Worm (Caenorhabditis elegans) whole organism, L1 larva: Measurements from ENCODE around the gene hil-7.

ENCODE experiments used
- C34B4.2 ChIP-seq: sonication (generic microtip); optimal IDR thresholded peaks from 2 replicates; lab custom pipeline; 2017; ENCODE audit warnings: mild to moderate bottlenecking, missing genetic modification characterization, missing compliant biosample characterization
- ama-1 ChIP-seq: fragments of 150-350 bp; optimal IDR thresholded peaks from 2 replicates; lab custom pipeline; 2014
- blmp-1 ChIP-seq: fragments of 150-350 bp; optimal IDR thresholded peaks from 2 replicates; lab custom pipeline; 2014; ENCODE audit warnings: missing biosample characterization, missing genetic modification characterization
- dsc-1 ChIP-seq: sonication (generic microtip); optimal IDR thresholded peaks from 2 replicates; lab custom pipeline; 2016; ENCODE audit warnings: mild to moderate bottlenecking, missing genetic modification characterization, missing compliant biosample characterization
- efl-1 ChIP-seq, 4 experiments: fragments of 150-350 bp; optimal IDR thresholded peaks in 3 of 4; peaks in 1 of 4; 1 replicate in 1 of 4; 2 replicates in 3 of 4; lab custom pipeline; 2014; ENCODE audit warnings: missing biosample characterization in 2 of 4, missing genetic modification characterization in 2 of 4, missing genetic modification reagents in 2 of 4
- egl-27 ChIP-seq, 2 experiments: fragments of 150-350 bp in 1 of 2; sonication (generic microtip); optimal IDR thresholded peaks; 3 replicates each; lab custom pipeline; 2017 to 2018; ENCODE audit warnings: missing biosample characterization in 2 of 2, missing genetic modification characterization in 2 of 2, missing genetic modification reagents in 2 of 2
- elt-3 ChIP-seq, 6 experiments: fragments of 150-350 bp in 1 of 6; sonication (generic microtip); optimal IDR thresholded peaks; 2 replicates each; lab custom pipeline; 2017 to 2018; ENCODE audit warnings: missing biosample characterization in 6 of 6, missing genetic modification characterization in 6 of 6, inconsistent platforms in 1 of 6
- grh-1 ChIP-seq: fragments of 200-800 bp; sonication (Bioruptor generic); IDR thresholded peaks from 2 replicates; pipeline ENCODE4 v1.3.6; 2022; ENCODE audit warnings: missing genetic modification reagents, missing genetic modification characterization, missing compliant biosample characterization
- hlh-17 ChIP-seq: fragments of 200-800 bp; sonication (Bioruptor generic); optimal IDR thresholded peaks from 2 replicates; lab custom pipeline; 2018; ENCODE audit warnings: missing genetic modification characterization, mild to moderate bottlenecking, missing compliant biosample characterization, moderate library complexity, borderline replicate concordance
- irx-1 ChIP-seq: sonication (generic microtip); optimal IDR thresholded peaks from 2 replicates; lab custom pipeline; 2016; ENCODE audit warnings: missing genetic modification characterization, missing compliant biosample characterization
- isw-1 ChIP-seq: fragments of 200-800 bp; sonication (Bioruptor generic); IDR thresholded peaks from 2 replicates; pipeline ENCODE4 v1.3.6; 2022; ENCODE audit warnings: missing genetic modification characterization, missing compliant biosample characterization
- lin-14 ChIP-seq: fragments of 200-800 bp; sonication (Bioruptor generic); optimal IDR thresholded peaks from 2 replicates; lab custom pipeline; 2018; ENCODE audit warnings: mild to moderate bottlenecking, missing genetic modification characterization, moderate library complexity, missing compliant biosample characterization
- lin-15B ChIP-seq: fragments of 150-350 bp; sonication (generic microtip); optimal IDR thresholded peaks from 3 replicates; lab custom pipeline; 2014; ENCODE audit warnings: missing biosample characterization, missing genetic modification characterization
- lin-39 ChIP-seq: fragments of 150-350 bp; optimal IDR thresholded peaks from 2 replicates; lab custom pipeline; 2014; ENCODE audit warnings: missing biosample characterization, missing genetic modification reagents, missing genetic modification characterization
- lir-3 ChIP-seq: sonication (generic microtip); optimal IDR thresholded peaks from 2 replicates; lab custom pipeline; 2016; ENCODE audit warnings: mild to moderate bottlenecking, missing genetic modification characterization, moderate library complexity, missing compliant biosample characterization; ENCODE audit not compliant: poor library complexity
- mab-9 ChIP-seq: fragments of 200-800 bp; sonication (Bioruptor generic); IDR thresholded peaks from 2 replicates; pipeline ENCODE4 v1.3.6; 2022; ENCODE audit warnings: missing genetic modification reagents, missing genetic modification characterization, missing compliant biosample characterization
- mdl-1 ChIP-seq, 2 experiments: fragments of 150-350 bp; optimal IDR thresholded peaks; 2 replicates each; lab custom pipeline; 2014 to 2017; ENCODE audit warnings: missing biosample characterization in 2 of 2, missing genetic modification characterization in 2 of 2, inconsistent platforms in 1 of 2
- mef-2 ChIP-seq: fragments of 150-350 bp; optimal IDR thresholded peaks from 2 replicates; lab custom pipeline; 2014; ENCODE audit warnings: missing biosample characterization, missing genetic modification characterization
- nhr-19 ChIP-seq: fragments of 200-800 bp; sonication (Bioruptor generic); conservative IDR thresholded peaks from 2 replicates; pipeline ENCODE4 v1.3.6; 2022; ENCODE audit warnings: missing genetic modification characterization, missing compliant biosample characterization
- nhr-47 ChIP-seq: sonication (generic microtip); optimal IDR thresholded peaks from 2 replicates; lab custom pipeline; 2016; ENCODE audit warnings: mild to moderate bottlenecking, missing genetic modification characterization, moderate library complexity, missing compliant biosample characterization
- nhr-76 ChIP-seq: sonication (generic microtip); optimal IDR thresholded peaks from 2 replicates; lab custom pipeline; 2017; ENCODE audit warnings: missing biosample characterization, missing genetic modification characterization
- nhr-90 ChIP-seq: sonication (generic microtip); optimal IDR thresholded peaks from 2 replicates; lab custom pipeline; 2016; ENCODE audit warnings: mild to moderate bottlenecking, missing genetic modification characterization, missing compliant biosample characterization; ENCODE audit not compliant: poor library complexity
- pag-3 ChIP-seq: sonication (generic microtip); optimal IDR thresholded peaks from 2 replicates; lab custom pipeline; 2017; ENCODE audit warnings: missing genetic modification characterization, mild to moderate bottlenecking, missing compliant biosample characterization, antibody characterized with exemption, borderline replicate concordance; ENCODE audit not compliant: insufficient read depth
- rnt-1 ChIP-seq: sonication (generic microtip); optimal IDR thresholded peaks from 2 replicates; lab custom pipeline; 2016; ENCODE audit warnings: mild to moderate bottlenecking, missing genetic modification characterization, moderate library complexity, missing compliant biosample characterization
- sox-4 ChIP-seq: sonication (generic microtip); optimal IDR thresholded peaks from 2 replicates; lab custom pipeline; 2016; ENCODE audit warnings: missing genetic modification characterization, missing compliant biosample characterization
- sup-37 ChIP-seq: fragments of 200-800 bp; sonication (Bioruptor generic); optimal IDR thresholded peaks from 2 replicates; lab custom pipeline; 2018; ENCODE audit warnings: mild to moderate bottlenecking, missing genetic modification characterization, missing compliant biosample characterization
- swsn-7 ChIP-seq: sonication (generic microtip); optimal IDR thresholded peaks from 2 replicates; lab custom pipeline; 2016; ENCODE audit warnings: missing genetic modification characterization, missing compliant biosample characterization
- tbx-2 ChIP-seq: sonication (generic microtip); optimal IDR thresholded peaks from 2 replicates; lab custom pipeline; 2016; ENCODE audit warnings: missing genetic modification characterization, missing compliant biosample characterization
- zip-4 ChIP-seq: fragments of 200-800 bp; sonication (Bioruptor generic); optimal IDR thresholded peaks from 2 replicates; lab custom pipeline; 2018; ENCODE audit warnings: mild to moderate bottlenecking, missing genetic modification characterization, moderate library complexity, missing compliant biosample characterization
- ztf-11 ChIP-seq, 2 experiments: sonication (generic microtip); optimal IDR thresholded peaks; 2 replicates each; lab custom pipeline; 2016 to 2017; ENCODE audit warnings: missing genetic modification characterization in 2 of 2, missing biosample characterization in 1 of 2, missing compliant biosample characterization in 1 of 2

hil-7 gene

ce11 chrIV:6631704-6632272 lies 14.3 kb upstream of the hil-7 start, which contains the start of the genes cest-5.1 and C01B10.9 (continued):
- TF ChIP-seq swsn-7 (tag; lab: Kevin White, UChicago) = peak; percentile 82
- TF ChIP-seq isw-1 (GFP tag; lab: Robert Waterston, UW) = peak; percentile 81
- peak; percentile 66 for TF ChIP-seq lin-39
- TF ChIP-seq pag-3 (tag; lab: Kevin White, UChicago) = peak; percentile 12
- TF ChIP-seq efl-1 (optimal IDR thresholded peaks at IDR 0.05; lab: Kevin White, UChicago) = peak; percentile 64 to 95
- peak; percentile 95 to 99 for TF ChIP-seq efl-1 (GFP tag; optimal IDR thresholded peaks at IDR 0.05 in 1 of 2; lab: Kevin White, UChicago)
- peak; percentile 30 for TF ChIP-seq sup-37 (GFP tag; lab: Kevin White, UChicago)
- peak; percentile 86 for TF ChIP-seq sox-4 (tag; lab: Kevin White, UChicago)
- peak; percentile 57; the same call in 1 of the 2 replicates for TF ChIP-seq grh-1
- TF ChIP-seq blmp-1 = peak; percentile 51
- TF ChIP-seq nhr-76 (tag; lab: Kevin White, UChicago) = no peak
- peak; percentile 94 for TF ChIP-seq irx-1 (tag; lab: Kevin White, UChicago)
- TF ChIP-seq mab-9 (GFP tag; lab: Robert Waterston, UW) = peak; percentile 67; the same call in 1 of the 2 replicates
- TF ChIP-seq egl-27 (tag; optimal IDR thresholded peaks at IDR 0.05; lab: Kevin White, UChicago) = no peak
- TF ChIP-seq zip-4 = peak; percentile 48
- no peak for TF ChIP-seq C34B4.2 (tag; lab: Kevin White, UChicago)
- TF ChIP-seq elt-3 (tag; optimal IDR thresholded peaks at IDR 0.05; lab: Kevin White, UChicago) = peak in 1 of 6 experiments; percentile 46
- peak; percentile 96 for TF ChIP-seq lir-3 (tag; lab: Kevin White, UChicago)
- peak; percentile 90 for TF ChIP-seq tbx-2 (tag; lab: Kevin White, UChicago)
- peak; percentile 85 for TF ChIP-seq nhr-19 (GFP tag; lab: Robert Waterston, UW)

- TF ChIP-seq nhr-47 (no peak), lin-15B (tag; lab: Kevin White, UChicago) (no peak), blmp-1 (no peak), hlh-17 (GFP tag; lab: Kevin White, UChicago) (no peak), grh-1 (no peak)
- TF ChIP-seq, all 84 proteins: peak for 0
Measured at ce11 chrIV:6634789-6635188, 11.3 kb upstream of the hil-7 start, which contains the start of gene metl-13. Gene metl-13, plus strand, starts transcription at chrIV:6635089.

ce11 chrIV:6638256-6638655 lies 7.9 kb upstream of the hil-7 start, which contains the start of gene C01B10.7:
Gene C01B10.7, plus strand, starts transcription at chrIV:6638556.
- no peak for TF ChIP-seq swsn-7 (tag; lab: Kevin White, UChicago)
- TF ChIP-seq, all 84 proteins: peak for 0

ce11 chrIV:6639880-6640279 lies 6.2 kb upstream of the hil-7 start, which contains the start of gene C01B10.6:
Gene C01B10.6, plus strand, starts transcription at chrIV:6640180.
- TF ChIP-seq dsc-1 (tag; lab: Kevin White, UChicago) = no peak

ce11 chrIV:6646905-6647304 lies 793 bp downstream of the hil-7 start:
- no peak for TF ChIP-seq mef-2 (tag; lab: Kevin White, UChicago)
- peak; percentile 3 for TF ChIP-seq blmp-1

ce11 chrIV:6648625-6649024 lies 2.5 kb downstream of the hil-7 start:
- TF ChIP-seq nhr-90 (tag; lab: Kevin White, UChicago) (no peak), ztf-11 (tag; optimal IDR thresholded peaks at IDR 0.05; lab: Kevin White, UChicago) (peak in 1 of 2 experiments; percentile 43), ama-1 (lab: Kevin White, UChicago) (no peak), mdl-1 (tag; optimal IDR thresholded peaks at IDR 0.05; lab: Kevin White, UChicago) (no peak), lir-3 (tag; lab: Kevin White, UChicago) (no peak), rnt-1 (tag; lab: Kevin White, UChicago) (peak; percentile 15), grh-1 (no peak), tbx-2 (tag; lab: Kevin White, UChicago) (peak; percentile 14), efl-1 (optimal IDR thresholded peaks at IDR 0.05; lab: Kevin White, UChicago) (no peak), efl-1 (GFP tag; optimal IDR thresholded peaks at IDR 0.05 in 1 of 2; lab: Kevin White, UChicago) (peak in 1 of 2 experiments; percentile 54), lin-14 (GFP tag; lab: Kevin White, UChicago) (peak; percentile 73)
